Fruit fly (Drosophila melanogaster): ENCODE results near the gene CG7841.

DNA sequence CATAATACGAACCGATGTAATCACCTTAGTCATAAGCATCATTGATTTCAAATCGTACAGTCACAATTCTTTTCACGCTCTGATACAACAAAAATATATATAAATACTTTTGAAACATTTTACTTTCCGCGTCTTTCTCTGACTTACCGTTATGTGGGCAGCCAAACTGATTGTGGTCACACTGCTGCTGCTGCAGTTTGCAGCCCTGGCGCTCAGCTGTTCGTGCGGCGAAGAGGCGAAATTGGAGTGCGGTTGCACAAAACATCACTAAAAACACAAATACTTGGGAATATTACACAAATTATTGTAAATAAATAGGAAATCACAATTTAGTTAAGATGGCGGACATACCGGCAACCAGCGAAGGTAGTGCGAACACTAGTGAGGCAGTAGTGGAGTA lies 1.3 kb upstream of the CG7841 start, which contains the start of the genes gdl and gdl-ORF39:
- TF ChIP-seq CG11617 (GFP tag; optimal IDR thresholded peaks at IDR 0.05) (no peak), kay (GFP tag; ENCODE audit: borderline replicate concordance) (no peak), CG1620 (GFP tag; optimal IDR thresholded peaks at IDR 0.05) (no peak), CG7045 (GFP tag; optimal IDR thresholded peaks at IDR 0.05) (no peak), pad (GFP tag; optimal IDR thresholded peaks at IDR 0.05) (no peak)

Data from whole organism, adult.